Worm (Caenorhabditis elegans) whole organism, L3 larva: Measurements from ENCODE around the gene B0252.3.
A peak's percentile ranks its signal among the peaks of the same experiment; 100 is the strongest.

Experiments used
- ama-1 ChIP-seq: fragments of 150-350 bp; optimal IDR thresholded peaks from 2 replicates; lab custom pipeline; 2018
- elt-2 ChIP-seq: sonication (generic microtip); optimal IDR thresholded peaks from 2 replicates; lab custom pipeline; 2016; ENCODE audit warnings: missing genetic modification reagents, mild to moderate bottlenecking, missing genetic modification characterization, missing compliant biosample characterization

DNA sequence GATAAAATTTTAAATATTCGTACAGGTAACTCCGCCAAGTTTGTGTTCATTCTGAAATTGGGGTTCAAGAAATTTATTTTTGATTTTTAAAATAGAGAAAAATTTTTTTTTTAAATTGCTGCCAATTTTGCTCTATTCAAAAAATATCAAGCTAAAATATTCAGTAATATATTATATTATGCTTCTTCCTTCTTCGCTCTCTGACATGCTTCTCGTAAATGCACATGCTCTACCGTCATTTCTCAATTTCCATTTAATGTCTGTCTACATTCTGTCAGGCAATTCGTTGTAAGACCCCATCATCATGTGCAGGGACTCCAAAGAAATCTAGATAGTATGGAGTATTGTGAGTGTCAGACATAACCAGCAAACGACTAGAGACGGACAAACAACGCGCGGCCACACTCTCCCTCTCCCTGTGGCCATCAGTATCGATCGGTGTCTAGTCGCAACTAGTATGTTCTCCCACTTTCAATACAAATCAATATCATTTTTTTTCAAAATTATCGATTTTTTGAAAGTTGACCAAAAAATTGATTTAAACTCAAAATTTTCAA, 43.8 kb upstream of the B0252.3 start, which contains the start of the genes malt-1 and ceh-38:
- peak; percentile 82 for TF ChIP-seq elt-2 (tag; lab: Kevin White, UChicago)
- no peak for TF ChIP-seq ama-1 (lab: Kevin White, UChicago)
